Fruit fly (Drosophila melanogaster) whole organism, pupa: ENCODE data around the gene CG32271.

Experiments
- Ets98B ChIP-seq: fragments of 200-800 bp; sonication (Bioruptor generic); IDR thresholded peaks from 2 replicates; pipeline ENCODE4 v1.3.6; 2022; ENCODE audit warnings: missing biosample characterization, missing genetic modification characterization
- Pif1A ChIP-seq: fragments of 200-800 bp; sonication (Bioruptor generic); optimal IDR thresholded peaks from 3 replicates; lab custom pipeline; 2016; ENCODE audit warnings: missing biosample characterization, missing genetic modification characterization

DNA sequence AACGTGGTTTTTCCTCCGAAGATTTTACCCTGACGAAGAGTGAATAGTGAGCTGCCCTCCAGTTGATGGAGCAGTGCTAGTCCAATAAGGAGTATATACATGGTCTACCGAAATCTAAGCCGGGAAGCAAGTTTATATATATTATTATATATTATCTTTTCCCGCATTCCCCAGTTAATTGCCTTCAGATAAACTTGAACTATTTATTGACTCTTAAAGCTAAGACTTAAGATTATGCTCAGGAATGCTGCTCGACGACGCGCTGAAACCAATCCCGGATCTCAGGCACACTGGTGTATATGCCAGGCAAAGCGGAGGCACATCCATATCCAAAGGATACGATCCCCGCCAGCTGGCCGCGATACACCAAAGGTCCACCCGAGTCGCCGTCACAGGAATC, 2.4 kb upstream of the CG32271 start, which contains the start of gene CG32277:
- no peak for TF ChIP-seq Pif1A (GFP tag; lab: Kevin White, UChicago)
- TF ChIP-seq Ets98B, result no peak
